Worm (Caenorhabditis elegans) whole organism, L4 larva: ENCODE data around the gene col-102.

Experiments used
- F10B5.3 ChIP-seq: sonication (generic microtip); optimal IDR thresholded peaks from 2 replicates; lab custom pipeline; 2016; ENCODE audit warnings: mild to moderate bottlenecking, missing genetic modification characterization, missing compliant biosample characterization
- F49E8.2 ChIP-seq: sonication (generic microtip); optimal IDR thresholded peaks from 2 replicates; lab custom pipeline; 2016; ENCODE audit warnings: missing compliant biosample characterization, mild to moderate bottlenecking, missing genetic modification characterization, borderline replicate concordance
- R02D3.7 ChIP-seq: fragments of 150-350 bp; sonication (generic microtip); optimal IDR thresholded peaks from 3 replicates; lab custom pipeline; 2014; ENCODE audit warnings: missing biosample characterization, missing genetic modification characterization
- Y48G9A.11 ChIP-seq: fragments of 200-800 bp; sonication (Bioruptor generic); IDR thresholded peaks from 2 replicates; pipeline ENCODE4 v1.3.6; 2022; ENCODE audit warnings: missing genetic modification reagents, missing genetic modification characterization, missing compliant biosample characterization
- Y5F2A.4 ChIP-seq: fragments of 200-800 bp; sonication (Bioruptor generic); optimal IDR thresholded peaks from 2 replicates; lab custom pipeline; 2018; ENCODE audit warnings: mild to moderate bottlenecking, missing genetic modification characterization, missing compliant biosample characterization
- aly-2 ChIP-seq: sonication (generic microtip); optimal IDR thresholded peaks from 2 replicates; lab custom pipeline; 2018; ENCODE audit warnings: missing biosample characterization, missing genetic modification characterization
- attf-4 ChIP-seq: sonication (generic microtip); optimal IDR thresholded peaks from 3 replicates; lab custom pipeline; 2017; ENCODE audit warnings: missing biosample characterization, missing genetic modification characterization
- ceh-44 ChIP-seq: fragments of 200-800 bp; sonication (Bioruptor generic); IDR thresholded peaks from 2 replicates; pipeline ENCODE4 v1.3.6; 2022; ENCODE audit warnings: missing genetic modification reagents, missing genetic modification characterization, missing compliant biosample characterization
- ceh-62 ChIP-seq: sonication (generic microtip); optimal IDR thresholded peaks from 2 replicates; lab custom pipeline; 2017; ENCODE audit warnings: missing biosample characterization, missing genetic modification characterization
- ceh-82 ChIP-seq: sonication (generic microtip); optimal IDR thresholded peaks from 2 replicates; lab custom pipeline; 2017; ENCODE audit warnings: missing biosample characterization, missing genetic modification characterization
- ces-1 ChIP-seq: fragments of 150-350 bp; sonication (generic microtip); optimal IDR thresholded peaks from 4 replicates; lab custom pipeline; 2014; ENCODE audit warnings: missing biosample characterization, missing genetic modification reagents, missing genetic modification characterization
- ctbp-1 ChIP-seq: fragments of 200-800 bp; sonication (Bioruptor generic); IDR thresholded peaks from 2 replicates; pipeline ENCODE4 v1.3.6; 2022; ENCODE audit warnings: missing genetic modification reagents, missing genetic modification characterization, missing compliant biosample characterization
- daf-16 ChIP-seq, 3 experiments: sonication (generic microtip); optimal IDR thresholded peaks; 2 replicates each; lab custom pipeline; 2016 to 2017; ENCODE audit warnings: missing genetic modification characterization in 3 of 3, missing genetic modification reagents in 3 of 3, mild to moderate bottlenecking in 2 of 3, missing compliant biosample characterization in 2 of 3, missing biosample characterization in 1 of 3, moderate library complexity in 1 of 3
- dmd-6 ChIP-seq: fragments of 200-800 bp; sonication (Bioruptor generic); IDR thresholded peaks from 2 replicates; pipeline ENCODE4 v1.3.6; 2022; ENCODE audit warnings: missing genetic modification reagents, missing genetic modification characterization, missing compliant biosample characterization
- duxl-1 ChIP-seq: sonication (generic microtip); optimal IDR thresholded peaks from 2 replicates; lab custom pipeline; 2016; ENCODE audit warnings: mild to moderate bottlenecking, missing genetic modification characterization, moderate library complexity, missing compliant biosample characterization; ENCODE audit not compliant: poor library complexity
- egl-27 ChIP-seq: sonication (generic microtip); optimal IDR thresholded peaks from 3 replicates; lab custom pipeline; 2017; ENCODE audit warnings: missing biosample characterization, missing genetic modification reagents, missing genetic modification characterization
- fkh-10 ChIP-seq: fragments of 150-350 bp; optimal IDR thresholded peaks from 2 replicates; lab custom pipeline; 2014; ENCODE audit warnings: missing biosample characterization, missing genetic modification reagents, missing genetic modification characterization
- hif-1 ChIP-seq, 2 experiments: sonication (generic microtip); optimal IDR thresholded peaks; 2 replicates each; lab custom pipeline; 2016 to 2017; ENCODE audit warnings: missing compliant biosample characterization in 2 of 2, missing genetic modification characterization in 2 of 2, missing genetic modification reagents in 2 of 2, missing genotype in 2 of 2, mild to moderate bottlenecking in 1 of 2
- hlh-11 ChIP-seq: fragments of 200-800 bp; sonication (Bioruptor generic); optimal IDR thresholded peaks from 2 replicates; lab custom pipeline; 2018; ENCODE audit warnings: mild to moderate bottlenecking, missing genetic modification characterization, missing compliant biosample characterization
- hmg-1.1 ChIP-seq: fragments of 200-800 bp; sonication (Bioruptor generic); IDR thresholded peaks from 2 replicates; pipeline ENCODE4 v1.3.6; 2022; ENCODE audit warnings: missing genetic modification reagents, missing genetic modification characterization, missing compliant biosample characterization
- lim-7 ChIP-seq: fragments of 200-800 bp; sonication (Bioruptor generic); IDR thresholded peaks from 2 replicates; pipeline ENCODE4 v1.3.6; 2022; ENCODE audit warnings: missing genetic modification characterization, missing compliant biosample characterization
- mes-2 ChIP-seq: sonication (generic microtip); optimal IDR thresholded peaks from 2 replicates; lab custom pipeline; 2016; ENCODE audit warnings: missing genotype, mild to moderate bottlenecking, missing genetic modification characterization, missing compliant biosample characterization; ENCODE audit not compliant: poor library complexity, severe bottlenecking
- nhr-10 ChIP-seq: fragments of 150-350 bp; optimal IDR thresholded peaks from 2 replicates; lab custom pipeline; 2014; ENCODE audit warnings: missing biosample characterization, missing genetic modification characterization
- nhr-237 ChIP-seq: sonication (generic microtip); optimal IDR thresholded peaks from 2 replicates; lab custom pipeline; 2017; ENCODE audit warnings: missing biosample characterization, missing genetic modification characterization
- nhr-28 ChIP-seq: fragments of 150-350 bp; optimal IDR thresholded peaks from 2 replicates; lab custom pipeline; 2014; ENCODE audit warnings: missing biosample characterization, missing genetic modification characterization
- php-3 ChIP-seq: fragments of 200-800 bp; sonication (Bioruptor generic); IDR thresholded peaks from 2 replicates; pipeline ENCODE4 v1.3.6; 2022; ENCODE audit warnings: missing genetic modification reagents, missing genetic modification characterization, missing compliant biosample characterization
- pqm-1 ChIP-seq: sonication (generic microtip); optimal IDR thresholded peaks from 2 replicates; lab custom pipeline; 2017; ENCODE audit warnings: missing biosample characterization, missing genetic modification characterization
- saeg-2 ChIP-seq: fragments of 200-800 bp; sonication (Bioruptor generic); IDR thresholded peaks from 2 replicates; pipeline ENCODE4 v1.3.6; 2022; ENCODE audit warnings: missing genetic modification reagents, missing genetic modification characterization, missing compliant biosample characterization
- set-16 ChIP-seq: fragments of 200-800 bp; sonication (Bioruptor generic); IDR thresholded peaks from 2 replicates; pipeline ENCODE4 v1.3.6; 2022; ENCODE audit warnings: missing genetic modification reagents, missing genetic modification characterization, missing compliant biosample characterization
- snpc-1.2 ChIP-seq: fragments of 200-800 bp; sonication (Bioruptor generic); IDR thresholded peaks from 2 replicates; pipeline ENCODE4 v1.3.6; 2022; ENCODE audit warnings: missing genetic modification reagents, missing genetic modification characterization, missing compliant biosample characterization
- tag-97 ChIP-seq: fragments of 200-800 bp; sonication (Bioruptor generic); IDR thresholded peaks from 2 replicates; pipeline ENCODE4 v1.3.6; 2022; ENCODE audit warnings: missing genetic modification characterization, missing compliant biosample characterization
- unc-62 ChIP-seq, 3 experiments: fragments of 150-350 bp in 1 of 3; sonication (generic microtip); optimal IDR thresholded peaks in 2 of 3; peaks in 1 of 3; 1 replicate in 1 of 3; 2 replicates in 2 of 3; lab custom pipeline; 2014 to 2017; ENCODE audit warnings: missing biosample characterization in 3 of 3, missing genetic modification characterization in 3 of 3, missing genetic modification reagents in 3 of 3, missing genotype in 1 of 3
- zfp-2 ChIP-seq: sonication (generic microtip); optimal IDR thresholded peaks from 2 replicates; lab custom pipeline; 2016; ENCODE audit warnings: mild to moderate bottlenecking, missing genetic modification characterization, missing compliant biosample characterization
- zip-2 ChIP-seq: fragments of 150-350 bp; optimal IDR thresholded peaks from 2 replicates; lab custom pipeline; 2014; ENCODE audit warnings: missing biosample characterization, missing genetic modification characterization

col-102 gene

DNA sequence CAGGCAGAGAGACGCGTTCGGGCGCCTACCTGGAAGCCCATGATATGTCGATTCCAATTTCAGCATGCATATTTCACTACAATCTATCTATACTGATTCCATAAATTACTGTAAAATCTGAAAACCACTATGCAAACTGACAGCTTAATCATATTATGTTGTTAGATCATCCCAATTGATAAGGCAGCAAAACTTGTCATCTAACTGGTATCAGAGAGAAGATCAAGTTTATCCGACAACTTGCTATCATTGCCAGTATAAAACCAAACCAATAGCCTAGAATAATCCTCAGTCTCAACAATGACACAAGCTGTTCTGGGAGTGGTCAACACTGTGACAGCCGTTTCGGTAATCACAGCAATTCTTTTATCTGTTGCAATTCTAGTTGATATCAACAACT lies at the start of gene col-102:
Gene col-102, plus strand, starts transcription at position 301 of the 400 bp plus-strand sequence.
- TF ChIP-seq egl-27 (tag; lab: Kevin White, UChicago) (no peak), ceh-62 (tag; lab: Kevin White, UChicago) (no peak), fkh-10 (GFP tag; lab: Kevin White, UChicago) (no peak), ces-1 (GFP tag; lab: Kevin White, UChicago) (no peak), aly-2 (tag; lab: Kevin White, UChicago) (no peak), snpc-1.2 (GFP tag; lab: Robert Waterston, UW) (no peak), Y5F2A.4 (GFP tag; lab: Kevin White, UChicago) (no peak), ceh-44 (GFP tag; lab: Robert Waterston, UW) (no peak), Y48G9A.11 (no peak), saeg-2 (no peak), mes-2 (tag; lab: Kevin White, UChicago) (no peak), nhr-28 (tag; lab: Kevin White, UChicago) (no peak)

DNA sequence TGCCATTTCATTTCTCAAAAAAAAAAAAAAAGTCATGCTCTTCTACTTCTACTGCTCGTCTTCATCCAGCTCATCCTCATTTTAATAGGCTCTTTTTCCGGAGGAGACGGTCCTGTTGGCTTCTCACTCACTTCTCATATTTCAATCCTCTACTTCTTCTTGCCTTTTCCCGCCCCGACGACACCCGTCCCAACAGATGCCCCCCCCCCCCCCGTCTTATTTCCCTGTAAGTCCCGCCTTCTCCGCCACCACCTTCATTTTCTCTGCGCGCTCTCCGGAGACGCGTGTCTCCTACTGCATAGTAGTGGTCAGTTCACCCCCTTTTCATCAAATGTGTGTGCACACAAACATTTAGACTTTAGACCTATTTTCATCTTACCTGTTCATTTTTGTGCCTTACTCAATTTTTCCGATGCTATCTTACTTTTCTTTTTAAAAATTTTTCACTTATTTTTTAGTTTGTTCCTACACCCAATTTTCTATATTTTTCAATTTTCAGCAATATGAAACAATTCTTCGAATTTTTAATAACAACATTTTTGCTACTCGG lies 45.4 kb upstream of the col-102 start, which contains the start of gene efn-4:
Gene efn-4, plus strand, starts transcription at position 500 of the 550 bp plus-strand sequence.
- TF ChIP-seq tag-97 (GFP tag; lab: Robert Waterston, UW) (no peak), set-16 (GFP tag; lab: Robert Waterston, UW) (peak; percentile 69)

DNA sequence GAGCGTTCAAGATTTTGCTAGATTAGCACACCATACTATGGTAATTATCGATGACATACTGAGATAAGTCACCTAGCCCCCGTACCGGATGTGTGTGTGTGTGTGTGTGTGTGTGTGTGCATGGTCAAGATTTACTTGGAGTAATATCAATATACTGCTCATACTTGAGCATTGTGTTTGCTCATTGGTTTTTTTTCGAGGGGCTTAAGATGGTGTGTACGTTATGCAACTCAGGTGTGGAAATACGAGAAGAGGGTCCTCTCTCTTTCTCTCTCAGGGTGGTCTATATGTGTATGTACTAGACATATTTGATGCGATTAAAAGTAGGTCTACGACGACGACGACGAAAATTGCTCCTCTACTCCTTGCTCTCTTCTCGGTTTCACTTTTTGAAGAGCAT lies 43.9 kb upstream of the col-102 start:
- no peak for TF ChIP-seq hif-1 (tag; optimal IDR thresholded peaks at IDR 0.05; lab: Kevin White, UChicago)
- peak in 1 of 2 experiments; percentile 76 for TF ChIP-seq unc-62 (GFP tag; optimal IDR thresholded peaks at IDR 0.05 in 1 of 2; lab: Kevin White, UChicago)
- TF ChIP-seq unc-62 (tag; optimal IDR thresholded peaks at IDR 0.05; lab: Kevin White, UChicago), result no peak

DNA sequence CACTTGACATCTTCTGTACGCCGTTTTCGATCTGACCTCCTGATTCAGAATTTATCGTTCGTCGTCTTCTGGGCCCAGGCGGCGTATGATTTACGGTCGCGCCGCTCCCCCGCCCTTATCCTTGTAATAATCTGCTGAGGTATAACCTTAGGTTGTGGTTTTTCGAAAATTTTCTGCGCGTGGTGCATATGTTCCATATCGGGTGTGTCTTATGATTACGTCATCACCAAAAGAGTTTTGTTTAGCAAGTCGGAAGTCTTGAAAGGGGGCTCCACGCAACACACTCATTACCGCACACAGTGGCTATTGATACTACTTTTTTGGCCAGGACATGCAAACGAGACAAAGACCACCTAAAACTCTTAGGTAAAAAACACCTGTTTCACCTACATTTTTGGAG lies 43.5 kb upstream of the col-102 start:
- TF ChIP-seq nhr-237 (tag; lab: Kevin White, UChicago) (no peak), unc-62 (GFP tag; optimal IDR thresholded peaks at IDR 0.05 in 1 of 2; lab: Kevin White, UChicago) (peak in 1 of 2 experiments; percentile 83), unc-62 (tag; optimal IDR thresholded peaks at IDR 0.05; lab: Kevin White, UChicago) (no peak)

DNA sequence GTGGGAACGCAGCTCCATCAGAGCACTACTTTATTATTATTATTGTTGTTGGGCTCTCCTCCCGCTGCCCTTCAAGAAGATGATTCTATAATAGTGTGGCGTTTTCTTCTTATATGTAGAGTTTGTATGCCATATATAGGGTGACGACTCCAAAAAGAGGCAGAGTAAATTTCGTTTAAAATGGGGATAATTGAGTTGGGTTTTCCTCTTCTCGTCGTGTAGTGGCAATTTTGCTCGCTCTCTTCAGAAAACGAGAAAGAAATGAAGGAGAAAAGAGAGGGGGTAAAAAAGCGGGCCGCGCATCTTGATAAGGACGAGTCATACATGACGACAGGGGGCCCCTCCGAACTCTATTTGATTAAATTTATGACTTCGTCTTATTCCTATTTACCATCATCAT lies 40.8 kb upstream of the col-102 start:
- TF ChIP-seq nhr-10 (tag; lab: Kevin White, UChicago) (no peak), ces-1 (GFP tag; lab: Kevin White, UChicago) (peak; percentile 72), ctbp-1 (GFP tag; lab: Robert Waterston, UW) (0 out of 2 replicates have a peak, but pooled peaks have one; percentile 23)

DNA sequence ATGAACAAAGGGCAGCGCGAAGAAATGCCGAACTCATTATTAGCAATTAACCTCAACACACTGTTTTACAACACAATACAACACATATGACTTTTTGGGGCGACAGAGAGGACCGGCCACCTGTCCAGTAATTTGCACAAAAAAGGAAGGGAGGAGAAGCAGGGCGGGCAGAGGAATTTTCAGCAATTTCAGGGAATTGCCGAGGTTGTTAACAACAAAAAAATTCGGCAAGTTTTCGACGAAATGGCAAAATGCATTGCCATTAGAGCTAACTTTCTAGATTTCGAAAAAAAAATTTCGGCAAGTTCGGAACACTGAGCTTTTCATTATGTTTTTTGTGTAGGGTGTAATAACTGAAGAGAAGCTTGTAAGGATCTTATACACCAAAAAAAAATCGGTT lies 40.2 kb upstream of the col-102 start:
- TF ChIP-seq unc-62 (GFP tag; optimal IDR thresholded peaks at IDR 0.05 in 1 of 2; lab: Kevin White, UChicago) (peak in 1 of 2 experiments; percentile 96), unc-62 (tag; optimal IDR thresholded peaks at IDR 0.05; lab: Kevin White, UChicago) (no peak), F49E8.2 (no peak)

DNA sequence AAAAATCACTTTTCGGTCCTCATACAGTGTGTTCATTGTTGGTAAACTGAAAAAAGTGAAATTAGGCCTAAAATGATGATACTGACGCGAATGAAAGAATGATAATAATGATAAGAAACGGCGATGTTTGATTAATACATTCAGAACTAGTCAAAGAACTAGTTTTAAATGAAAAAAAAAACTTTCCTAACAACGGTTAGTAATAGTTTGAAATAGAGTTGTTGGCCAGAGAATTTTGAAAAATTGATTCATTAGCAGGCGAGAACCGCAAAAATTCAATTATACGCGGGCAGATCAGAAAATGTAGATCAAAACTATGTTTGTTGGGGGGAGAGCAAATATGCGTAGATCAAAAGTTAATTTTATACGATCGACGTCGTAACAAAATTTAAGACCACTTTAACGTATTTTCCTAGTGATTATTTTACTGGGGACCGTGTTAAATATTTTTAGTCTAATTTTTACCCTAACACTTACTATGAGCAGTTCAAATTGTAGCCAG lies 33.4 kb upstream of the col-102 start, which contains the start of gene F56A11.5:
Gene F56A11.5, minus strand, starts transcription at position 51 of the 502 bp plus-strand sequence.
- TF ChIP-seq ceh-82 (no peak), pqm-1 (tag; lab: Kevin White, UChicago) (peak; percentile 21)

DNA sequence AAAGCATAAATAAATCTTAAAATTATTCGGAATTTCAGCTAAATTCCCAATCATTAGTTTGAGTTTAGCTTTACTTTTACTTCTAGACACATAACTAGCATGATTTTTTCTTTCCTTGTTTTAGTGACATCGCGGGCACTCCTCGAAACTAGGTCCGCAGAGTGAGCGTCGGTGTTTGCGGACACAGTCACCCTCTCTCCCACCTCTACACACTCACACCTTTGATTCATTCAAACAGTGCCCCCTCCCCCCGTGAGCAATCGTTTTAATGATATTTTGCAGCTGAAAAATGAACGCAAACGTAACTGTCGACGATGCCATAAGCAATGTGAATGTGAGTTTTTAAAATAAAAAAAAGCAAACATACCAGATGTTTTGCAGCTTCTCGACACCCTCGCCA lies 31.8 kb upstream of the col-102 start, which contains the start of gene gex-2:
Gene gex-2, plus strand, starts transcription at position 283 of the 400 bp plus-strand sequence.
- TF ChIP-seq hmg-1.1 (GFP tag; lab: Robert Waterston, UW), result 0 out of 2 replicates have a peak, but pooled peaks have one; percentile 15
- no peak for TF ChIP-seq daf-16 (GFP tag; optimal IDR thresholded peaks at IDR 0.05; lab: Kevin White, UChicago)
- no peak for TF ChIP-seq daf-16 (tag; optimal IDR thresholded peaks at IDR 0.05; lab: Kevin White, UChicago)
- TF ChIP-seq lim-7 (GFP tag; lab: Robert Waterston, UW), result no peak
- TF ChIP-seq R02D3.7 (tag; lab: Kevin White, UChicago), result no peak
- no peak for TF ChIP-seq dmd-6
- TF ChIP-seq zip-2 (tag; lab: Kevin White, UChicago), result no peak
- TF ChIP-seq attf-4 (tag; lab: Kevin White, UChicago), result no peak
- TF ChIP-seq zfp-2 (tag; lab: Kevin White, UChicago), result no peak
- TF ChIP-seq duxl-1 (tag; lab: Kevin White, UChicago), result no peak
- peak; percentile 10 for TF ChIP-seq hlh-11 (tag; lab: Kevin White, UChicago)
- TF ChIP-seq php-3, result no peak
- TF ChIP-seq mes-2 (tag; lab: Kevin White, UChicago), result peak; percentile 60
- TF ChIP-seq F10B5.3 (tag; lab: Kevin White, UChicago), result no peak
- TF ChIP-seq, all 104 proteins: peak for 3
